Worm (Caenorhabditis elegans) whole organism, late embryonic: ENCODE data around the gene pqn-76.
A peak's percentile ranks its signal among the peaks of the same experiment; 100 is the strongest.
"Not testable (repeated sequence)": the region's sequence is repeated elsewhere in the genome, so short reads cannot be mapped to it uniquely, and the experiment has no call there.

Experiments
- F13H6.1 ChIP-seq: sonication (generic microtip); optimal IDR thresholded peaks from 2 replicates; lab custom pipeline; 2016; ENCODE audit warnings: missing genetic modification characterization, missing compliant biosample characterization
- K02D7.2 ChIP-seq: sonication (generic microtip); optimal IDR thresholded peaks from 2 replicates; lab custom pipeline; 2017; ENCODE audit warnings: mild to moderate bottlenecking, missing genetic modification characterization, missing compliant biosample characterization
- Y22D7AL.16 ChIP-seq: sonication (generic microtip); optimal IDR thresholded peaks from 2 replicates; lab custom pipeline; 2016; ENCODE audit warnings: missing genetic modification characterization, missing compliant biosample characterization
- ahr-1 ChIP-seq: sonication (generic microtip); optimal IDR thresholded peaks from 2 replicates; lab custom pipeline; 2016; ENCODE audit warnings: missing genetic modification characterization, missing compliant biosample characterization
- ceh-14 ChIP-seq: sonication (generic microtip); optimal IDR thresholded peaks from 2 replicates; lab custom pipeline; 2016; ENCODE audit warnings: missing genotype, missing genetic modification characterization, missing compliant biosample characterization
- ceh-19 ChIP-seq: fragments of 200-800 bp; sonication (Bioruptor generic); optimal IDR thresholded peaks from 2 replicates; lab custom pipeline; 2018; ENCODE audit warnings: mild to moderate bottlenecking, missing genetic modification characterization, missing compliant biosample characterization
- ceh-30 ChIP-seq: fragments of 150-350 bp; optimal IDR thresholded peaks from 2 replicates; lab custom pipeline; 2014; ENCODE audit warnings: missing biosample characterization, missing genetic modification characterization
- ceh-31 ChIP-seq: sonication (generic microtip); optimal IDR thresholded peaks from 2 replicates; lab custom pipeline; 2016; ENCODE audit warnings: missing genetic modification characterization, missing compliant biosample characterization
- ceh-34 ChIP-seq: sonication (generic microtip); optimal IDR thresholded peaks from 2 replicates; lab custom pipeline; 2016; ENCODE audit warnings: mild to moderate bottlenecking, missing genetic modification characterization, missing compliant biosample characterization
- ceh-9 ChIP-seq: sonication (generic microtip); optimal IDR thresholded peaks from 2 replicates; lab custom pipeline; 2016; ENCODE audit warnings: mild to moderate bottlenecking, missing genetic modification characterization, inconsistent platforms, missing compliant biosample characterization
- che-1 ChIP-seq: sonication (generic microtip); optimal IDR thresholded peaks from 2 replicates; lab custom pipeline; 2016; ENCODE audit warnings: mild to moderate bottlenecking, missing genetic modification characterization, missing compliant biosample characterization
- dmd-4 ChIP-seq: sonication (generic microtip); optimal IDR thresholded peaks from 2 replicates; lab custom pipeline; 2016; ENCODE audit warnings: borderline replicate concordance, missing genetic modification characterization, missing compliant biosample characterization
- dve-1 ChIP-seq: sonication (generic microtip); optimal IDR thresholded peaks from 2 replicates; lab custom pipeline; 2017; ENCODE audit warnings: antibody characterized with exemption, mild to moderate bottlenecking, missing genetic modification characterization, missing compliant biosample characterization
- elt-2 ChIP-seq: sonication (generic microtip); optimal IDR thresholded peaks from 2 replicates; lab custom pipeline; 2016; ENCODE audit warnings: missing genetic modification reagents, missing genetic modification characterization, missing compliant biosample characterization
- elt-4 ChIP-seq: sonication (generic microtip); optimal IDR thresholded peaks from 2 replicates; lab custom pipeline; 2016; ENCODE audit warnings: missing genetic modification characterization, missing compliant biosample characterization
- fax-1 ChIP-seq: sonication (generic microtip); optimal IDR thresholded peaks from 2 replicates; lab custom pipeline; 2016; ENCODE audit warnings: missing genotype, missing genetic modification characterization, missing compliant biosample characterization
- fkh-10 ChIP-seq: fragments of 150-350 bp; optimal IDR thresholded peaks from 2 replicates; lab custom pipeline; 2014; ENCODE audit warnings: missing biosample characterization, missing genetic modification reagents, missing genetic modification characterization
- fkh-6 ChIP-seq: sonication (generic microtip); optimal IDR thresholded peaks from 2 replicates; lab custom pipeline; 2016; ENCODE audit warnings: missing genetic modification characterization, missing compliant biosample characterization
- gmeb-2 ChIP-seq: sonication (generic microtip); optimal IDR thresholded peaks from 2 replicates; lab custom pipeline; 2016; ENCODE audit warnings: missing genetic modification characterization, inconsistent platforms, missing compliant biosample characterization
- hlh-13 ChIP-seq: fragments of 200-800 bp; sonication (Bioruptor generic); optimal IDR thresholded peaks from 2 replicates; lab custom pipeline; 2018; ENCODE audit warnings: mild to moderate bottlenecking, missing genetic modification characterization, missing compliant biosample characterization
- hlh-30 ChIP-seq: sonication (generic microtip); optimal IDR thresholded peaks from 2 replicates; lab custom pipeline; 2017; ENCODE audit warnings: antibody characterized with exemption, missing genetic modification characterization, missing compliant biosample characterization; ENCODE audit not compliant: insufficient read depth
- hlh-6 ChIP-seq: sonication (generic microtip); optimal IDR thresholded peaks from 2 replicates; lab custom pipeline; 2016; ENCODE audit warnings: missing genotype, missing genetic modification characterization, missing compliant biosample characterization
- hlh-8 ChIP-seq: sonication (generic microtip); optimal IDR thresholded peaks from 2 replicates; lab custom pipeline; 2016; ENCODE audit warnings: missing genotype, missing genetic modification characterization, missing compliant biosample characterization
- madf-2 ChIP-seq: sonication (generic microtip); optimal IDR thresholded peaks from 2 replicates; lab custom pipeline; 2017; ENCODE audit warnings: missing genetic modification characterization, missing compliant biosample characterization
- nhr-11 ChIP-seq: fragments of 150-350 bp; optimal IDR thresholded peaks from 2 replicates; lab custom pipeline; 2014; ENCODE audit warnings: missing biosample characterization, missing genetic modification characterization
- pat-9 ChIP-seq: fragments of 200-800 bp; sonication (Bioruptor generic); optimal IDR thresholded peaks from 2 replicates; lab custom pipeline; 2018; ENCODE audit warnings: mild to moderate bottlenecking, missing genetic modification characterization, moderate library complexity, missing compliant biosample characterization
- pax-1 ChIP-seq: fragments of 150-350 bp; optimal IDR thresholded peaks from 2 replicates; lab custom pipeline; 2014; ENCODE audit warnings: missing biosample characterization, missing genetic modification characterization
- pha-2 ChIP-seq: sonication (generic microtip); optimal IDR thresholded peaks from 2 replicates; lab custom pipeline; 2017; ENCODE audit warnings: mild to moderate bottlenecking, missing genetic modification characterization, missing compliant biosample characterization
- pros-1 ChIP-seq: fragments of 150-350 bp; optimal IDR thresholded peaks from 2 replicates; lab custom pipeline; 2014; ENCODE audit warnings: missing biosample characterization, missing genetic modification reagents, missing genetic modification characterization
- rnt-1 ChIP-seq: sonication (generic microtip); optimal IDR thresholded peaks from 2 replicates; lab custom pipeline; 2016; ENCODE audit warnings: missing genetic modification characterization, missing compliant biosample characterization
- sox-2 ChIP-seq: fragments of 200-800 bp; sonication (Bioruptor generic); IDR thresholded peaks from 2 replicates; pipeline ENCODE4 v1.3.6; 2022; ENCODE audit warnings: missing genetic modification reagents, missing genetic modification characterization, missing compliant biosample characterization
- sox-4 ChIP-seq: sonication (generic microtip); optimal IDR thresholded peaks from 2 replicates; lab custom pipeline; 2017; ENCODE audit warnings: mild to moderate bottlenecking, missing genetic modification characterization, inconsistent platforms, missing compliant biosample characterization
- syd-9 ChIP-seq: sonication (generic microtip); optimal IDR thresholded peaks from 2 replicates; lab custom pipeline; 2016; ENCODE audit warnings: mild to moderate bottlenecking, missing genetic modification characterization, moderate library complexity, missing compliant biosample characterization
- tbx-7 ChIP-seq: sonication (generic microtip); optimal IDR thresholded peaks from 2 replicates; lab custom pipeline; 2016; ENCODE audit warnings: missing genotype, missing genetic modification characterization, missing compliant biosample characterization
- unc-3 ChIP-seq, 2 experiments: fragments of 200-800 bp in 1 of 2; sonication (Bioruptor generic) in 1 of 2; sonication (generic microtip) in 1 of 2; conservative IDR thresholded peaks in 1 of 2; optimal IDR thresholded peaks in 1 of 2; 2 replicates each; pipeline versions ENCODE4 v1.3.6 to Lab custom; 2016 to 2022; ENCODE audit warnings: missing compliant biosample characterization in 2 of 2, missing genetic modification characterization in 2 of 2, missing genetic modification reagents in 1 of 2
- unc-42 ChIP-seq: sonication (generic microtip); optimal IDR thresholded peaks from 2 replicates; lab custom pipeline; 2016; ENCODE audit warnings: missing genotype, missing genetic modification characterization, missing compliant biosample characterization
- ztf-16 ChIP-seq: sonication (generic microtip); optimal IDR thresholded peaks from 2 replicates; lab custom pipeline; 2017; ENCODE audit warnings: missing genetic modification characterization, missing compliant biosample characterization

Gene pqn-76

ce11 chrIV:15578786-15579185 is at the start of gene pqn-76:
Gene pqn-76, plus strand, starts transcription at chrIV:15579086.
- TF ChIP-seq unc-42, pax-1, rnt-1 (tag; lab: Kevin White, UChicago): not testable (repeated sequence)
- TF ChIP-seq, all 69 proteins: peak for 0; not testable (repeated sequence) for 69

- TF ChIP-seq Y22D7AL.16 (tag; lab: Kevin White, UChicago) (no peak), pha-2 (tag; lab: Kevin White, UChicago) (no peak), ceh-9 (no peak), ceh-30 (no peak), hlh-6 (no peak), fkh-6 (no peak), hlh-13 (GFP tag; lab: Kevin White, UChicago) (no peak), ceh-31 (no peak), elt-4 (no peak), pat-9 (tag; lab: Kevin White, UChicago) (no peak), gmeb-2 (no peak), hlh-30 (tag; lab: Kevin White, UChicago) (no peak), ceh-19 (no peak), sox-2 (GFP tag; lab: Robert Waterston, UW) (no peak), hlh-8 (tag; lab: Kevin White, UChicago) (no peak), K02D7.2 (tag; lab: Kevin White, UChicago) (no peak), ztf-16 (no peak), pros-1 (no peak), fkh-10 (GFP tag; lab: Kevin White, UChicago) (no peak), F13H6.1 (no peak)
These were observed 41.5 kb upstream of the pqn-76 start for ce11 chrIV:15537338-15537737.

DNA sequence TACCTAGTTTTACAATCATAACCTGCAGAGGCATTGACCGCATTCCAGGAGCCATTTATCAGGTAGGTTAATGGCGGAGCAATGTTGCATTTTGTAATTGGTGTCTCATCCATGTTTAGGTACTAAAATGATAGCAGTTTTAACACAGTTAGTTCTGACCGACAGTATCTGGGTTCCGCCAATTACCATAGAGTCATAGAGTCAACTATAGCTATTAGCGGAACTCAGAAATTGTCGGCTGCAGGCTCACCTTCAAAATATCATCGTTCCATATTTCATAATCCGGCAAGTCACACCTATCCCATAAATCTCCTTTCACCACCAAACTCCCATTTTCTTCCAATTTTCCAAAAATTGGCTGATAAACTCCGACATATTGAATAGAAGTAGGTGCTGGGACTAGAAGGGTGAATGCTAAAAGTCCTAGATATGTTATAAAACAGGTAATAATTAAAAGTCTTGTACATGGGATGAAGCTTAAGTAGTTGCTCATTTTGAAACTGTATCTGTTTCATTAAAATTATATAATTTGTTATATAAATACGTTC is 39.4 kb upstream of the pqn-76 start, which contains the start of gene Y73F8A.35:
Gene Y73F8A.35 (minus strand): TSS at position 498 of the 548 bp plus-strand sequence.
- no peak for TF ChIP-seq dmd-4 (tag; lab: Kevin White, UChicago)
- no peak for TF ChIP-seq tbx-7 (tag; lab: Kevin White, UChicago)
- no peak for TF ChIP-seq hlh-13 (GFP tag; lab: Kevin White, UChicago)
- no peak for TF ChIP-seq dve-1 (tag; lab: Kevin White, UChicago)
- no peak for TF ChIP-seq ceh-14 (tag; lab: Kevin White, UChicago)
- TF ChIP-seq fax-1 (tag; lab: Kevin White, UChicago) = no peak
- TF ChIP-seq nhr-11 (tag; lab: Kevin White, UChicago) = no peak
- TF ChIP-seq ahr-1 (tag; lab: Kevin White, UChicago) = no peak
- no peak for TF ChIP-seq pax-1 (tag; lab: Kevin White, UChicago)
- TF ChIP-seq pros-1 = no peak
- no peak for TF ChIP-seq pha-2 (tag; lab: Kevin White, UChicago)
- TF ChIP-seq syd-9 (tag; lab: Kevin White, UChicago) = no peak
- TF ChIP-seq fkh-6 = no peak
- no peak for TF ChIP-seq ceh-31
- TF ChIP-seq che-1 (tag; lab: Kevin White, UChicago) = no peak
- TF ChIP-seq madf-2 (tag; lab: Kevin White, UChicago) = no peak
- no peak for TF ChIP-seq sox-4 (tag; lab: Kevin White, UChicago)

DNA sequence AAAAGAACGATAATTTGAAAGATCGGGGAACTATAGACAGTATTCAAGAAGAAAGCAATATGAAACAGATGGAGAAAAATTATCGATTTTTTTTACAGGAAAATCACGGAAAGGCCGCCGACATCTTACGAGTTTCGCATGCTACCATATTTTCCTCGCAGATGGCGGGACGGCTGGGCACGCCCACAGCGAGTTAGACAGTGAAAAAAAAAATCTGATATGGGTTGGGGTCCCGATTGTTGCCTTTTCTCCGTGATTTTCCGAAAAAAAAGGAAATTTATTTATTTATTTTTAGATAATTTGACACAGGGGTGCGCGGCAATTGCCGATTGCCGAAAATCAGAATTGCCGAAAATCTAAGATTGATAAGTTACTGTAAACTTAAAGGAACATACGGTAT is 24.1 kb upstream of the pqn-76 start:
- TF ChIP-seq unc-42 (tag; lab: Kevin White, UChicago) = no peak
- TF ChIP-seq, all 69 proteins: peak for 0

ce11 chrIV:15559065-15559464 is 19.8 kb upstream of the pqn-76 start:
- TF ChIP-seq unc-3 (GFP tag; conservative IDR thresholded peaks at IDR 0.05; lab: Robert Waterston, UW) = no peak
- no peak for TF ChIP-seq unc-3 (tag; optimal IDR thresholded peaks at IDR 0.05; lab: Kevin White, UChicago)
- peak; percentile 92 for TF ChIP-seq elt-2
- TF ChIP-seq ceh-34 (tag; lab: Kevin White, UChicago) = no peak
- TF ChIP-seq ceh-30 = no peak
